Fruit fly (Drosophila melanogaster) whole organism, embryonic: ENCODE results near the gene Ptp99A.

Experiments used
- Atf3 ChIP-seq: fragments of 200-800 bp; sonication (Bioruptor generic); optimal IDR thresholded peaks from 3 replicates; lab custom pipeline; 2016; ENCODE audit warnings: missing biosample characterization, missing genetic modification characterization
- Awh ChIP-seq: fragments of 200-800 bp; sonication (Bioruptor generic); IDR thresholded peaks from 2 replicates; pipeline ENCODE4, ENCODE4 v1.3.6; 2022; ENCODE audit warnings: missing biosample characterization, missing genetic modification characterization
- B-H1 ChIP-seq: fragments of 200-800 bp; sonication (Bioruptor generic); IDR thresholded peaks from 3 replicates; pipeline ENCODE4 v1.3.6; 2022; ENCODE audit warnings: missing biosample characterization, missing genetic modification characterization
- CG10366 ChIP-seq: fragments of 200-800 bp; sonication (Bioruptor generic); IDR thresholded peaks from 2 replicates; pipeline ENCODE4 v1.3.6; 2022; ENCODE audit warnings: missing biosample characterization, missing genetic modification characterization
- CG10543 ChIP-seq: fragments of 200-800 bp; sonication (Bioruptor generic); optimal IDR thresholded peaks from 3 replicates; lab custom pipeline; 2017; ENCODE audit warnings: missing biosample characterization, mild to moderate bottlenecking, missing genetic modification characterization, moderate library complexity
- CG10565 ChIP-seq: fragments of 200-800 bp; sonication (Bioruptor generic); optimal IDR thresholded peaks from 3 replicates; lab custom pipeline; 2016; ENCODE audit warnings: missing biosample characterization, mild to moderate bottlenecking, missing genetic modification characterization
- CG10959 ChIP-seq: fragments of 200-800 bp; sonication (Bioruptor generic); IDR thresholded peaks from 2 replicates; pipeline ENCODE4 v1.3.6; 2022; ENCODE audit warnings: missing biosample characterization, missing genetic modification characterization
- CG11723 ChIP-seq: fragments of 200-800 bp; sonication (Bioruptor generic); optimal IDR thresholded peaks from 2 replicates; lab custom pipeline; 2017; ENCODE audit warnings: missing biosample characterization, mild to moderate bottlenecking, missing genetic modification characterization
- CG12071 ChIP-seq: fragments of 200-800 bp; sonication (Bioruptor generic); optimal IDR thresholded peaks from 3 replicates; lab custom pipeline; 2018; ENCODE audit warnings: missing biosample characterization, mild to moderate bottlenecking, missing genetic modification characterization
- CG12219 ChIP-seq: fragments of 200-800 bp; sonication (Bioruptor generic); optimal IDR thresholded peaks from 3 replicates; lab custom pipeline; 2018; ENCODE audit warnings: missing biosample characterization, mild to moderate bottlenecking, missing genetic modification characterization
- CG13287 ChIP-seq: fragments of 200-800 bp; sonication (Bioruptor generic); IDR thresholded peaks from 2 replicates; pipeline ENCODE4 v1.3.6; 2022; ENCODE audit warnings: missing biosample characterization, missing genetic modification characterization; ENCODE audit not compliant: partially characterized antibody
- CG13775 ChIP-seq: fragments of 200-800 bp; sonication (Bioruptor generic); optimal IDR thresholded peaks from 3 replicates; lab custom pipeline; 2017; ENCODE audit warnings: missing biosample characterization, mild to moderate bottlenecking, missing genetic modification characterization
- CG17802 ChIP-seq: fragments of 200-800 bp; sonication (Bioruptor generic); optimal IDR thresholded peaks from 2 replicates; lab custom pipeline; 2018; ENCODE audit warnings: missing biosample characterization, mild to moderate bottlenecking, missing genetic modification characterization, moderate library complexity
- CG18764 ChIP-seq: fragments of 200-800 bp; sonication (Bioruptor generic); optimal IDR thresholded peaks from 3 replicates; lab custom pipeline; 2016; ENCODE audit warnings: missing biosample characterization, missing genetic modification characterization
- CG2120 ChIP-seq: fragments of 200-800 bp; sonication (Bioruptor generic); optimal IDR thresholded peaks from 3 replicates; lab custom pipeline; 2016; ENCODE audit warnings: missing biosample characterization, missing genetic modification characterization
- CG31365 ChIP-seq: fragments of 200-800 bp; sonication (Bioruptor generic); optimal IDR thresholded peaks from 2 replicates; lab custom pipeline; 2018; ENCODE audit warnings: missing biosample characterization, mild to moderate bottlenecking, missing genetic modification characterization
- CG31441 ChIP-seq: fragments of 200-800 bp; sonication (Bioruptor generic); IDR thresholded peaks from 2 replicates; pipeline ENCODE4 v1.3.6; 2022; ENCODE audit warnings: missing biosample characterization, missing genetic modification characterization
- CG32532 ChIP-seq: fragments of 200-800 bp; sonication (Bioruptor generic); IDR thresholded peaks from 2 replicates; pipeline ENCODE4 v1.3.6; 2022; ENCODE audit warnings: missing biosample characterization, missing genetic modification characterization
- CG4282 ChIP-seq: fragments of 200-800 bp; sonication (Bioruptor generic); optimal IDR thresholded peaks from 2 replicates; lab custom pipeline; 2016; ENCODE audit warnings: missing biosample characterization, missing genetic modification characterization
- CG4820 ChIP-seq: fragments of 200-800 bp; sonication (Bioruptor generic); optimal IDR thresholded peaks from 3 replicates; lab custom pipeline; 2016; ENCODE audit warnings: missing biosample characterization, missing genetic modification characterization
- CG5180 ChIP-seq: fragments of 200-800 bp; sonication (Bioruptor generic); optimal IDR thresholded peaks from 3 replicates; lab custom pipeline; 2017; ENCODE audit warnings: missing biosample characterization, missing genetic modification characterization, mild to moderate bottlenecking, moderate library complexity, missing genetic modification reagents
- CG8290 ChIP-seq, 3 experiments: fragments of 200-800 bp; sonication (Bioruptor generic); optimal IDR thresholded peaks; 2 replicates each; lab custom pipeline; 2016 to 2019; ENCODE audit warnings: missing biosample characterization in 3 of 3, missing genetic modification characterization in 3 of 3, mild to moderate bottlenecking in 2 of 3, moderate library complexity in 1 of 3
- CG8359 ChIP-seq: fragments of 200-800 bp; sonication (Bioruptor generic); optimal IDR thresholded peaks from 2 replicates; lab custom pipeline; 2017; ENCODE audit warnings: missing biosample characterization, mild to moderate bottlenecking, missing genetic modification characterization, borderline replicate concordance
- CG8388 ChIP-seq: fragments of 200-800 bp; sonication (Bioruptor generic); optimal IDR thresholded peaks from 2 replicates; lab custom pipeline; 2019; ENCODE audit warnings: missing biosample characterization, mild to moderate bottlenecking, missing genetic modification characterization, moderate library complexity
- Camta ChIP-seq: fragments of 200-800 bp; sonication (Bioruptor generic); optimal IDR thresholded peaks from 2 replicates; lab custom pipeline; 2016; ENCODE audit warnings: missing biosample characterization, missing genetic modification characterization
- Dbx ChIP-seq: fragments of 200-800 bp; sonication (Bioruptor generic); IDR thresholded peaks from 3 replicates; pipeline ENCODE4 v1.3.6; 2022; ENCODE audit warnings: missing biosample characterization, missing genetic modification characterization
- Fer1 ChIP-seq: fragments of 200-800 bp; sonication (Bioruptor generic); optimal IDR thresholded peaks from 2 replicates; lab custom pipeline; 2017; ENCODE audit warnings: missing biosample characterization, mild to moderate bottlenecking, missing genetic modification characterization
- Hey ChIP-seq: fragments of 200-800 bp; sonication (Bioruptor generic); optimal IDR thresholded peaks from 3 replicates; lab custom pipeline; 2018; ENCODE audit warnings: missing biosample characterization, mild to moderate bottlenecking, missing genetic modification characterization
- Hr51 ChIP-seq, 2 experiments: fragments of 200-800 bp; sonication (Bioruptor generic); optimal IDR thresholded peaks; 2 replicates in 1 of 2; 3 replicates in 1 of 2; lab custom pipeline; 2016 to 2018; ENCODE audit warnings: missing biosample characterization in 2 of 2, missing genetic modification characterization in 2 of 2, mild to moderate bottlenecking in 1 of 2, moderate library complexity in 1 of 2
- Lim3 ChIP-seq: fragments of 200-800 bp; sonication (Bioruptor generic); IDR thresholded peaks from 2 replicates; pipeline ENCODE4 v1.3.6; 2022; ENCODE audit warnings: missing biosample characterization, missing genetic modification characterization
- NfI ChIP-seq: fragments of 200-800 bp; sonication (Bioruptor generic); optimal IDR thresholded peaks from 3 replicates; lab custom pipeline; 2018; ENCODE audit warnings: missing biosample characterization, mild to moderate bottlenecking, missing genetic modification characterization, moderate library complexity
- PHDP ChIP-seq: fragments of 200-800 bp; sonication (Bioruptor generic); optimal IDR thresholded peaks from 3 replicates; lab custom pipeline; 2018; ENCODE audit warnings: missing biosample characterization, mild to moderate bottlenecking, missing genetic modification characterization, moderate library complexity
- Side ChIP-seq: fragments of 200-800 bp; sonication (Bioruptor generic); optimal IDR thresholded peaks from 2 replicates; lab custom pipeline; 2016; ENCODE audit warnings: missing biosample characterization, missing genetic modification characterization
- Xbp1 ChIP-seq: fragments of 200-800 bp; sonication (Bioruptor generic); optimal IDR thresholded peaks from 3 replicates; lab custom pipeline; 2016; ENCODE audit warnings: missing biosample characterization, mild to moderate bottlenecking, missing genetic modification characterization
- cg ChIP-seq: fragments of 200-800 bp; sonication (Bioruptor generic); optimal IDR thresholded peaks from 3 replicates; lab custom pipeline; 2019; ENCODE audit warnings: missing biosample characterization, mild to moderate bottlenecking, missing genetic modification characterization, moderate library complexity
- chm ChIP-seq: fragments of 200-800 bp; sonication (Bioruptor generic); IDR thresholded peaks from 2 replicates; pipeline ENCODE4 v1.3.6; 2022; ENCODE audit warnings: missing biosample characterization, missing genetic modification characterization
- da ChIP-seq: fragments of 200-800 bp; sonication (Bioruptor generic); optimal IDR thresholded peaks from 2 replicates; lab custom pipeline; 2016; ENCODE audit warnings: missing biosample characterization, missing genetic modification characterization
- dm ChIP-seq: fragments of 200-800 bp; sonication (Bioruptor generic); optimal IDR thresholded peaks from 3 replicates; lab custom pipeline; 2016; ENCODE audit warnings: missing biosample characterization, missing genetic modification characterization
- emc ChIP-seq: fragments of 200-800 bp; sonication (Bioruptor generic); optimal IDR thresholded peaks from 2 replicates; lab custom pipeline; 2016; ENCODE audit warnings: missing biosample characterization, missing genetic modification characterization
- fd96Cb ChIP-seq: fragments of 200-800 bp; sonication (Bioruptor generic); optimal IDR thresholded peaks from 2 replicates; lab custom pipeline; 2018; ENCODE audit warnings: missing biosample characterization, mild to moderate bottlenecking, missing genetic modification characterization, moderate library complexity
- gem ChIP-seq: fragments of 200-800 bp; sonication (Bioruptor generic); optimal IDR thresholded peaks from 2 replicates; lab custom pipeline; 2019; ENCODE audit warnings: missing biosample characterization, mild to moderate bottlenecking, missing genetic modification characterization, moderate library complexity
- gfzf ChIP-seq: fragments of 200-800 bp; sonication (Bioruptor generic); optimal IDR thresholded peaks from 2 replicates; lab custom pipeline; 2016; ENCODE audit warnings: missing biosample characterization, mild to moderate bottlenecking, missing genetic modification characterization, moderate library complexity
- hth ChIP-seq: fragments of >200 bp; optimal IDR thresholded peaks from 2 replicates; lab custom pipeline; 2017; ENCODE audit warnings: inconsistent platforms
- insv ChIP-seq, 2 experiments: fragments of 200-800 bp; sonication (Bioruptor generic); optimal IDR thresholded peaks; 3 replicates each; lab custom pipeline; 2016 to 2018; ENCODE audit warnings: missing biosample characterization in 2 of 2, missing genetic modification characterization in 2 of 2
- kay ChIP-seq: fragments of 200-800 bp; sonication (Bioruptor generic); optimal IDR thresholded peaks from 2 replicates; lab custom pipeline; 2016; ENCODE audit warnings: missing biosample characterization, missing genetic modification characterization
- phol ChIP-seq: fragments of 200-800 bp; sonication (Bioruptor generic); optimal IDR thresholded peaks from 3 replicates; lab custom pipeline; 2018; ENCODE audit warnings: missing biosample characterization, mild to moderate bottlenecking, missing genetic modification characterization, moderate library complexity
- pzg ChIP-seq: fragments of 200-800 bp; sonication (Bioruptor generic); optimal IDR thresholded peaks from 3 replicates; lab custom pipeline; 2018; ENCODE audit warnings: missing biosample characterization, mild to moderate bottlenecking, missing genetic modification characterization, moderate library complexity
- sob ChIP-seq: fragments of 200-800 bp; sonication (Bioruptor generic); IDR thresholded peaks from 2 replicates; pipeline ENCODE4 v1.3.6; 2022; ENCODE audit warnings: missing biosample characterization, missing genetic modification characterization
- tin ChIP-seq: fragments of 200-800 bp; sonication (Bioruptor generic); optimal IDR thresholded peaks from 3 replicates; lab custom pipeline; 2016; ENCODE audit warnings: missing biosample characterization, missing genetic modification characterization
- twi ChIP-seq: fragments of 200-800 bp; optimal IDR thresholded peaks from 2 replicates; lab custom pipeline; 2019; ENCODE audit warnings: missing biosample characterization, mild to moderate bottlenecking, missing genetic modification characterization, moderate library complexity
- wor ChIP-seq: fragments of 200-800 bp; sonication (Bioruptor generic); IDR thresholded peaks from 2 replicates; pipeline ENCODE4 v1.3.6; 2022; ENCODE audit warnings: missing biosample characterization, missing genetic modification characterization

The Ptp99A gene

DNA sequence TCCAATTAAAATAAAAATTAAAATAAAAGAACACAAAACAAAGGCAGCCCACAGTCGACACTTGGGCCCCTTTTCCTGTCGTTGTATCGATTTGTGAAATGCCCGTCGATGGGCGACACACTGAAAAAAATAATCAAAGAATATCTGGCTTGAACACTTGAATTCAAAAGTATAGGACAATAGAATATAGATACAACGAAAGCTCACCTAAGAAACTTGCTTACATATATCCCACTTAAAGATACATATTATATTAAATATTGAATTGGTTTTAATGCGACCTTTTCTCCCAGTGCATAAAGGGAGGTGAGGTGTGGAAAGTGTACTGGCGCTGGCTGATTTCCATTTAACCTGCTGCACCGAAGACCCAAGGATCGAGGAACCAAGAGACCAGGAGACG is 144.7 kb downstream of the Ptp99A start (continued):
- TF ChIP-seq fd96Cb: peak; percentile 76
- no peak for TF ChIP-seq CG10543 (GFP tag; lab: Kevin White, UChicago)
- no peak for TF ChIP-seq emc
- TF ChIP-seq pzg (GFP tag; lab: Kevin White, UChicago): no peak
- no peak for TF ChIP-seq cg (GFP tag; lab: Kevin White, UChicago)
- TF ChIP-seq CG17802 (tag; lab: Kevin White, UChicago): peak; percentile 33
- TF ChIP-seq CG11723 (GFP tag; lab: Kevin White, UChicago): no peak
- TF ChIP-seq Fer1: no peak
- peak; percentile 53 for TF ChIP-seq CG31441
- no peak for TF ChIP-seq CG4282 (GFP tag; lab: Kevin White, UChicago)
- no peak for TF ChIP-seq CG32532 (GFP tag; lab: Robert Waterston, UW)
- TF ChIP-seq gem: peak; percentile 74
- TF ChIP-seq hth (lab: Kevin White, UChicago): no peak
- TF ChIP-seq Camta (GFP tag; lab: Kevin White, UChicago): peak; percentile 13
- TF ChIP-seq CG10565 (GFP tag; lab: Kevin White, UChicago): no peak
- TF ChIP-seq B-H1 (GFP tag; lab: Robert Waterston, UW): peak; percentile 24; the same call in 1 of the 3 replicates
- TF ChIP-seq Awh: no peak; the same call in 1 of the 2 replicates
- no peak for TF ChIP-seq Hey (tag; lab: Kevin White, UChicago)
- no peak for TF ChIP-seq insv (GFP tag; optimal IDR thresholded peaks at IDR 0.05; lab: Kevin White, UChicago)
- TF ChIP-seq phol: peak; percentile 74
- peak; percentile 67 for TF ChIP-seq CG10959 (GFP tag; lab: Robert Waterston, UW)
- no peak for TF ChIP-seq CG13287 (GFP tag; lab: Robert Waterston, UW)
- peak; percentile 73 for TF ChIP-seq CG4820
- no peak for TF ChIP-seq kay (GFP tag; lab: Kevin White, UChicago)
- TF ChIP-seq PHDP (tag; lab: Kevin White, UChicago): peak; percentile 29
- TF ChIP-seq sob: no peak
- TF ChIP-seq NfI (GFP tag; lab: Kevin White, UChicago): no peak
- TF ChIP-seq da: no peak
- peak; percentile 49 for TF ChIP-seq CG8388 (GFP tag; lab: Kevin White, UChicago)
- TF ChIP-seq CG18764 (GFP tag; lab: Kevin White, UChicago): peak; percentile 37
- TF ChIP-seq CG5180 (GFP tag; lab: Kevin White, UChicago): no peak
- TF ChIP-seq gfzf (GFP tag; lab: Kevin White, UChicago): no peak
- 0 out of 2 replicates have a peak, but pooled peaks have one; percentile 33 for TF ChIP-seq CG10366 (GFP tag; lab: Robert Waterston, UW)
- TF ChIP-seq CG31365 (tag; lab: Kevin White, UChicago): no peak
- TF ChIP-seq CG13775 (GFP tag; lab: Kevin White, UChicago): peak; percentile 45
- peak; percentile 26 for TF ChIP-seq CG12219
- no peak for TF ChIP-seq CG8290 (GFP tag; optimal IDR thresholded peaks at IDR 0.05; lab: Kevin White, UChicago)
- no peak for TF ChIP-seq CG8290 (tag; optimal IDR thresholded peaks at IDR 0.05; lab: Kevin White, UChicago)
- TF ChIP-seq CG12071 (GFP tag; lab: Kevin White, UChicago): no peak
- TF ChIP-seq Dbx (GFP tag; lab: Robert Waterston, UW): no peak
- peak; percentile 64; the same call in 1 of the 2 replicates for TF ChIP-seq chm (GFP tag; lab: Robert Waterston, UW)
- peak; percentile 15 for TF ChIP-seq CG8359 (GFP tag; lab: Kevin White, UChicago)
- TF ChIP-seq tin (GFP tag; lab: Kevin White, UChicago): peak; percentile 47
- TF ChIP-seq Xbp1 (GFP tag; lab: Kevin White, UChicago): peak; percentile 6
- TF ChIP-seq Atf3 (GFP tag; lab: Kevin White, UChicago): no peak
- TF ChIP-seq CG2120 (GFP tag; lab: Kevin White, UChicago): no peak
- TF ChIP-seq dm (GFP tag; lab: Kevin White, UChicago): no peak
- no peak for TF ChIP-seq Lim3 (GFP tag; lab: Robert Waterston, UW)
- TF ChIP-seq Hr51 (GFP tag; optimal IDR thresholded peaks at IDR 0.05; lab: Kevin White, UChicago): peak in 1 of 2 experiments; percentile 6
- TF ChIP-seq wor (GFP tag; lab: Robert Waterston, UW): no peak
- TF ChIP-seq twi (tag; lab: Kevin White, UChicago): peak; percentile 16
- TF ChIP-seq Side (GFP tag; lab: Kevin White, UChicago): no peak
